Worm (Caenorhabditis elegans): Measurements from ENCODE around the gene ets-5.

ce11 chrX:5096967-5097366 is 12.6 kb upstream of the ets-5 start, which contains the start of gene acn-1:
- TF ChIP-seq elt-1 (tag; optimal IDR thresholded peaks at IDR 0.05; ENCODE audit: borderline replicate concordance, insufficient read depth) = no peak
- TF ChIP-seq lsy-2 (tag; optimal IDR thresholded peaks at IDR 0.05) = no peak
- no peak for TF ChIP-seq unc-39 (tag; optimal IDR thresholded peaks at IDR 0.05)

Measured in whole organism, mixed stage, embryonic.